Worm (Caenorhabditis elegans) whole organism, L2 larva: ENCODE results near the gene fbxb-83.

Experiments used
- egl-27 ChIP-seq: sonication (generic microtip); optimal IDR thresholded peaks from 3 replicates; lab custom pipeline; 2017; ENCODE audit warnings: missing biosample characterization, missing genetic modification reagents, missing genetic modification characterization
- snpc-4 ChIP-seq: fragments of 150-350 bp; optimal IDR thresholded peaks from 2 replicates; lab custom pipeline; 2014; ENCODE audit warnings: missing biosample characterization, missing genetic modification characterization

DNA sequence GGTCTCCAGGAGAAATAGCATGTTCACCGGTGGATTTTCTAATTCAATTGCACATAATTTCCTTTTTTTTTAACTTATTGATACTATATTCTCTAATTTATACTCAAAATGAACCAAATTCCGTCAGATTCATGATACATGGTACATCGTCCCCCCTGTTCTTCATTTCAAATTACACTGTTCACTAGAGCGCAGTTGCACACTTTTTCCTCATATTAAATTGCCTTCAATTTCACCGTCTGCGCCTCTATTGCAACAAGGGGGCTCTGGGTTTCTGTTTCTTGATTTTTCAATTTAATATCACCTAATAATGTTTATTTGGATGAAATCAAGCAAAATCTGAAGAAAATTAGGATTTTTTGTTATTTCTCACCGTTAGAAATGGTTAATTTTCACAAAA lies 13.4 kb downstream of the fbxb-83 start:
- TF ChIP-seq egl-27 (tag; lab: Kevin White, UChicago) (no peak), snpc-4 (tag; lab: Kevin White, UChicago) (no peak)
